Fruit fly (Drosophila melanogaster) whole organism, wandering third instar larva: ENCODE data around the gene CG11322.

Source experiments
- Abd-B ChIP-seq: fragments of >200 bp; optimal IDR thresholded peaks from 2 replicates; lab custom pipeline; 2017; ENCODE audit warnings: missing biosample characterization, missing genetic modification characterization
- CG32264 ChIP-seq: fragments of 200-800 bp; sonication (Bioruptor generic); optimal IDR thresholded peaks from 2 replicates; lab custom pipeline; 2016; ENCODE audit warnings: missing biosample characterization, missing genetic modification characterization
- GATAd ChIP-seq: sonication (Bioruptor generic); optimal IDR thresholded peaks from 2 replicates; lab custom pipeline; 2016; ENCODE audit warnings: missing biosample characterization, missing genetic modification characterization
- Jra ChIP-seq: sonication (Bioruptor generic); optimal IDR thresholded peaks from 2 replicates; lab custom pipeline; 2016; ENCODE audit warnings: missing biosample characterization, missing genetic modification characterization
- Mio ChIP-seq: sonication (Bioruptor generic); optimal IDR thresholded peaks from 2 replicates; lab custom pipeline; 2016; ENCODE audit warnings: missing biosample characterization, missing genetic modification characterization
- OdsH ChIP-seq: fragments of 200-800 bp; sonication (Bioruptor generic); optimal IDR thresholded peaks from 2 replicates; lab custom pipeline; 2016; ENCODE audit warnings: missing biosample characterization, mild to moderate bottlenecking, missing genetic modification characterization
- brk ChIP-seq: fragments of 200-800 bp; sonication (Bioruptor generic); optimal IDR thresholded peaks from 2 replicates; lab custom pipeline; 2016; ENCODE audit warnings: missing biosample characterization, mild to moderate bottlenecking, missing genetic modification characterization
- dmrt93B ChIP-seq: fragments of 200-800 bp; sonication (Bioruptor generic); optimal IDR thresholded peaks from 2 replicates; lab custom pipeline; 2018; ENCODE audit warnings: missing biosample characterization, mild to moderate bottlenecking, missing genetic modification characterization
- h ChIP-seq: fragments of 200-800 bp; sonication (Bioruptor generic); optimal IDR thresholded peaks from 3 replicates; lab custom pipeline; 2016; ENCODE audit warnings: missing biosample characterization, mild to moderate bottlenecking, missing genetic modification characterization
- psq ChIP-seq: fragments of 200-800 bp; sonication (Bioruptor generic); optimal IDR thresholded peaks from 3 replicates; lab custom pipeline; 2017; ENCODE audit warnings: missing biosample characterization, mild to moderate bottlenecking, missing genetic modification characterization, moderate library complexity
- rgr ChIP-seq: fragments of 200-800 bp; sonication (Bioruptor generic); optimal IDR thresholded peaks from 3 replicates; lab custom pipeline; 2016; ENCODE audit warnings: missing biosample characterization, mild to moderate bottlenecking, missing genetic modification characterization
- tai ChIP-seq: sonication (Bioruptor generic); optimal IDR thresholded peaks from 2 replicates; lab custom pipeline; 2016; ENCODE audit warnings: missing biosample characterization, missing genetic modification characterization
- usp ChIP-seq: fragments of >200 bp; optimal IDR thresholded peaks from 2 replicates; lab custom pipeline; 2017; ENCODE audit warnings: missing biosample characterization, missing genetic modification characterization

dm6 chr2L:6747814-6748213, 11.6 kb downstream of the CG11322 start, which contains the start of gene CG44271:
- no peak for TF ChIP-seq CG32264 (GFP tag; lab: Kevin White, UChicago)
- TF ChIP-seq GATAd (GFP tag; lab: Kevin White, UChicago) = no peak
- no peak for TF ChIP-seq dmrt93B (GFP tag; lab: Kevin White, UChicago)
- no peak for TF ChIP-seq Abd-B
- no peak for TF ChIP-seq Mio (GFP tag; lab: Kevin White, UChicago)
- no peak for TF ChIP-seq psq
- TF ChIP-seq rgr (GFP tag; lab: Kevin White, UChicago) = no peak
- no peak for TF ChIP-seq brk (GFP tag; lab: Kevin White, UChicago)
- no peak for TF ChIP-seq OdsH (GFP tag; lab: Kevin White, UChicago)
- no peak for TF ChIP-seq usp (GFP tag; lab: Kevin White, UChicago)
- no peak for TF ChIP-seq Jra
- no peak for TF ChIP-seq tai (GFP tag; lab: Kevin White, UChicago)
- TF ChIP-seq h (GFP tag; lab: Kevin White, UChicago) = no peak
